Fruit fly (Drosophila melanogaster) whole organism, adult: ENCODE measurements around the gene trx.
A peak's percentile ranks its signal among the peaks of the same experiment; 100 is the strongest.

Experiments used
- CG11617 ChIP-seq: fragments of 200-800 bp; sonication (Bioruptor generic); optimal IDR thresholded peaks from 2 replicates; lab custom pipeline; 2017; ENCODE audit warnings: mild to moderate bottlenecking, missing biosample characterization, missing genetic modification reagents, missing genetic modification characterization
- CG12768 ChIP-seq: fragments of 200-800 bp; sonication (Bioruptor generic); optimal IDR thresholded peaks from 2 replicates; lab custom pipeline; 2017; ENCODE audit warnings: missing biosample characterization, missing genetic modification characterization, mild to moderate bottlenecking, moderate library complexity, missing genetic modification reagents
- CG14711 ChIP-seq: fragments of 200-800 bp; sonication (Bioruptor generic); optimal IDR thresholded peaks from 2 replicates; lab custom pipeline; 2018; ENCODE audit warnings: missing biosample characterization, mild to moderate bottlenecking, missing genetic modification characterization, moderate library complexity
- CG1620 ChIP-seq: fragments of 200-800 bp; sonication (Bioruptor generic); optimal IDR thresholded peaks from 2 replicates; lab custom pipeline; 2016; ENCODE audit warnings: missing biosample characterization, missing genetic modification characterization
- CG33017 ChIP-seq: fragments of 200-800 bp; sonication (Bioruptor generic); optimal IDR thresholded peaks from 2 replicates; lab custom pipeline; 2018; ENCODE audit warnings: missing biosample characterization, mild to moderate bottlenecking, missing genetic modification characterization, moderate library complexity
- CG5204 ChIP-seq: fragments of 200-800 bp; sonication (Bioruptor generic); optimal IDR thresholded peaks from 2 replicates; lab custom pipeline; 2016; ENCODE audit warnings: missing biosample characterization, missing genetic modification characterization
- CG7045 ChIP-seq: fragments of 200-800 bp; sonication (Bioruptor generic); optimal IDR thresholded peaks from 2 replicates; lab custom pipeline; 2017; ENCODE audit warnings: missing biosample characterization, mild to moderate bottlenecking, missing genetic modification characterization
- CG7101 ChIP-seq: fragments of 200-800 bp; sonication (Bioruptor generic); optimal IDR thresholded peaks from 2 replicates; lab custom pipeline; 2018; ENCODE audit warnings: missing biosample characterization, mild to moderate bottlenecking, missing genetic modification characterization, moderate library complexity
- Clk ChIP-seq: fragments of 200-800 bp; sonication (Bioruptor generic); optimal IDR thresholded peaks from 2 replicates; lab custom pipeline; 2017; ENCODE audit warnings: missing biosample characterization, missing genetic modification characterization
- Crg-1 ChIP-seq: fragments of 200-800 bp; sonication (Bioruptor generic); optimal IDR thresholded peaks from 2 replicates; lab custom pipeline; 2016; ENCODE audit warnings: missing biosample characterization, missing genetic modification characterization
- Hr96 ChIP-seq: fragments of 200-800 bp; sonication (Bioruptor generic); optimal IDR thresholded peaks from 2 replicates; lab custom pipeline; 2016; ENCODE audit warnings: missing biosample characterization, missing genetic modification characterization
- Mnt ChIP-seq: fragments of 200-800 bp; sonication (Bioruptor generic); optimal IDR thresholded peaks from 2 replicates; lab custom pipeline; 2016; ENCODE audit warnings: missing biosample characterization, mild to moderate bottlenecking, missing genetic modification characterization
- bab1 ChIP-seq: fragments of 200-800 bp; sonication (Bioruptor generic); optimal IDR thresholded peaks from 3 replicates; lab custom pipeline; 2019; ENCODE audit warnings: missing biosample characterization, mild to moderate bottlenecking, missing genetic modification characterization, moderate library complexity
- cic ChIP-seq: fragments of 200-800 bp; sonication (Bioruptor generic); optimal IDR thresholded peaks from 2 replicates; lab custom pipeline; 2017; ENCODE audit warnings: missing biosample characterization, mild to moderate bottlenecking, missing genetic modification characterization, moderate library complexity
- cnc ChIP-seq, 2 experiments: fragments of >200 bp; optimal IDR thresholded peaks; 2 replicates each; lab custom pipeline; 2017
- kay ChIP-seq: fragments of 200-800 bp; sonication (Bioruptor generic); peaks from one replicate; lab custom pipeline; 2016; ENCODE audit warnings: missing biosample characterization, missing genetic modification characterization, borderline replicate concordance
- ovo ChIP-seq: fragments of 200-800 bp; sonication (Bioruptor generic); optimal IDR thresholded peaks from 2 replicates; lab custom pipeline; 2016; ENCODE audit warnings: missing biosample characterization, missing genetic modification characterization
- pad ChIP-seq: fragments of 200-800 bp; sonication (Bioruptor generic); optimal IDR thresholded peaks from 3 replicates; lab custom pipeline; 2017; ENCODE audit warnings: missing biosample characterization, missing genetic modification characterization, mild to moderate bottlenecking, moderate library complexity, missing genetic modification reagents
- tj ChIP-seq: fragments of 200-800 bp; sonication (Bioruptor generic); optimal IDR thresholded peaks from 3 replicates; lab custom pipeline; 2017; ENCODE audit warnings: missing biosample characterization, mild to moderate bottlenecking, missing genetic modification characterization, moderate library complexity
- toe ChIP-seq: fragments of 200-800 bp; sonication (Bioruptor generic); optimal IDR thresholded peaks from 2 replicates; lab custom pipeline; 2016; ENCODE audit warnings: missing biosample characterization, missing genetic modification characterization

Gene trx

dm6 chr3R:14286320-14287190 is at the start of gene trx:
TSS of gene trx (minus strand) at chr3R:14286903.
- TF ChIP-seq CG12768 (peak; percentile 31), CG1620 (GFP tag; lab: Kevin White, UChicago) (peak; percentile 23), bab1 (GFP tag; lab: Kevin White, UChicago) (peak; percentile 31), CG14711 (tag; lab: Kevin White, UChicago) (peak; percentile 16), cic (GFP tag; lab: Kevin White, UChicago) (peak; percentile 41), Mnt (GFP tag; lab: Kevin White, UChicago) (peak; percentile 20), Hr96 (GFP tag; lab: Kevin White, UChicago) (no peak), kay (GFP tag; lab: Kevin White, UChicago) (no peak)

dm6 chr3R:14335504-14335903 is 48.8 kb upstream of the trx start:
- TF ChIP-seq CG7045 (no peak), tj (GFP tag; lab: Kevin White, UChicago) (peak; percentile 49)

dm6 chr3R:14332735-14333134 is 46.0 kb upstream of the trx start:
- no peak for TF ChIP-seq bab1 (GFP tag; lab: Kevin White, UChicago)
- TF ChIP-seq kay (GFP tag; lab: Kevin White, UChicago): no peak
- TF ChIP-seq CG1620 (GFP tag; lab: Kevin White, UChicago): no peak
- no peak for TF ChIP-seq CG12768
- no peak for TF ChIP-seq Clk
- TF ChIP-seq CG14711 (tag; lab: Kevin White, UChicago): no peak
- TF ChIP-seq ovo: no peak
- TF ChIP-seq Crg-1 (GFP tag; lab: Kevin White, UChicago): no peak
- no peak for TF ChIP-seq CG7101 (tag; lab: Kevin White, UChicago)
- TF ChIP-seq pad (GFP tag; lab: Kevin White, UChicago): no peak
- TF ChIP-seq CG5204 (GFP tag; lab: Kevin White, UChicago): no peak

- no peak for TF ChIP-seq CG7101 (tag; lab: Kevin White, UChicago)
- no peak for TF ChIP-seq CG7045
- TF ChIP-seq CG33017 (tag; lab: Kevin White, UChicago): no peak
Observed at dm6 chr3R:14331474-14331873, 44.8 kb upstream of the trx start.

- no peak for TF ChIP-seq CG11617 (GFP tag; lab: Kevin White, UChicago)
- no peak for TF ChIP-seq pad (GFP tag; lab: Kevin White, UChicago)
Observed at dm6 chr3R:14330654-14331053, 44.0 kb upstream of the trx start.

- TF ChIP-seq kay (GFP tag; lab: Kevin White, UChicago): peak; percentile 56
- no peak for TF ChIP-seq Mnt (GFP tag; lab: Kevin White, UChicago)
Observed at dm6 chr3R:14329549-14329948, 42.8 kb upstream of the trx start.

- TF ChIP-seq CG5204 (GFP tag; lab: Kevin White, UChicago) (peak; percentile 63), Crg-1 (GFP tag; lab: Kevin White, UChicago) (peak; percentile 31), toe (peak; percentile 64), Mnt (GFP tag; lab: Kevin White, UChicago) (peak; percentile 57), pad (GFP tag; lab: Kevin White, UChicago) (peak; percentile 56), bab1 (GFP tag; lab: Kevin White, UChicago) (peak; percentile 77), ovo (no peak), tj (GFP tag; lab: Kevin White, UChicago) (peak; percentile 47), cnc (optimal IDR thresholded peaks at IDR 0.05; lab: Kevin White, UChicago) (no peak), Hr96 (GFP tag; lab: Kevin White, UChicago) (peak; percentile 69), Clk (no peak), CG14711 (tag; lab: Kevin White, UChicago) (peak; percentile 52), CG11617 (GFP tag; lab: Kevin White, UChicago) (peak; percentile 81), kay (GFP tag; lab: Kevin White, UChicago) (peak; percentile 32), cic (GFP tag; lab: Kevin White, UChicago) (peak; percentile 66), CG7045 (peak; percentile 55), CG1620 (GFP tag; lab: Kevin White, UChicago) (peak; percentile 40), CG12768 (peak; percentile 70), CG33017 (tag; lab: Kevin White, UChicago) (peak; percentile 53), CG7101 (tag; lab: Kevin White, UChicago) (peak; percentile 74)
Observed at dm6 chr3R:14327472-14328104, 40.9 kb upstream of the trx start, which contains the start of gene spn-B. TSS of gene spn-B (plus strand) at chr3R:14328051.
